Fruit fly (Drosophila melanogaster) whole organism, wandering third instar larva: ENCODE data around the gene Lgr4.

Experiments used
- Dfd ChIP-seq: fragments of >200 bp; optimal IDR thresholded peaks from 2 replicates; lab custom pipeline; 2017; ENCODE audit warnings: missing biosample characterization, missing genetic modification characterization
- N ChIP-seq: fragments of >200 bp; optimal IDR thresholded peaks from 2 replicates; lab custom pipeline; 2018; ENCODE audit warnings: missing biosample characterization, missing external identifiers, missing genetic modification characterization
- br ChIP-seq: fragments of 200-800 bp; sonication (Bioruptor generic); optimal IDR thresholded peaks from 2 replicates; lab custom pipeline; 2016; ENCODE audit warnings: missing biosample characterization, missing genetic modification characterization
- h ChIP-seq: fragments of 200-800 bp; sonication (Bioruptor generic); optimal IDR thresholded peaks from 3 replicates; lab custom pipeline; 2016; ENCODE audit warnings: missing biosample characterization, mild to moderate bottlenecking, missing genetic modification characterization
- psq ChIP-seq: fragments of 200-800 bp; sonication (Bioruptor generic); optimal IDR thresholded peaks from 3 replicates; lab custom pipeline; 2017; ENCODE audit warnings: missing biosample characterization, mild to moderate bottlenecking, missing genetic modification characterization, moderate library complexity

dm6 chrX:13116438-13117243 lies 72.3 kb downstream of the Lgr4 start:
- TF ChIP-seq N = no peak
- no peak for TF ChIP-seq Dfd (GFP tag; lab: Kevin White, UChicago)
- TF ChIP-seq h (GFP tag; lab: Kevin White, UChicago) = no peak
- TF ChIP-seq psq (GFP tag; lab: Kevin White, UChicago) = no peak
- no peak for TF ChIP-seq br (GFP tag; lab: Kevin White, UChicago)
